Worm (Caenorhabditis elegans): ENCODE results near the gene F13H8.6.
A peak's percentile ranks its signal among the peaks of the same experiment; 100 is the strongest.

F13H8.6 gene

DNA sequence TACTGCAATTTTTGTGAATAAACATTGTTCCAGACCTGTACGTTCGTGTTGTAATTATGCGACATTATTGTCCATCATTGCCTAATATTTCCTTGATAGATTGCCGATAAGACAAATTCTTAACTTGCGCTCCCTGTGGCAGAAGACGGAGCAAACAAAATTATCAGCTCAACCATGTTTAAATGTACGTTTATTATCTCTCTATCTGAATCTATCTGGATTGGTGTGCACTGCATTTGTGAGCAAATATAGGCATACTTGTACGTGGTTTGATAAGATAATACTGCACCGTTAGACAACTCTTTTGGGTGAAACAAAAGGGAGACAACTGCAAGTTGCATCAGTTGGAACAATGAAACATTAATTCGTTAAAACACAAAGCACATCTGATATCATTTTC lies 40.6 kb upstream of the F13H8.6 start:
- TF ChIP-seq snpc-4 (tag; optimal IDR thresholded peaks at IDR 0.05) (no peak), ceh-90 (tag; optimal IDR thresholded peaks at IDR 0.05) (no peak), lin-14 (GFP tag; optimal IDR thresholded peaks at IDR 0.05) (peak; percentile 22), nhr-11 (tag; optimal IDR thresholded peaks at IDR 0.05) (no peak), nhr-85 (tag) (no peak), aly-2 (tag; optimal IDR thresholded peaks at IDR 0.05) (no peak), nhr-71 (tag; optimal IDR thresholded peaks at IDR 0.05) (peak; percentile 19), unc-30 (tag; optimal IDR thresholded peaks at IDR 0.05) (no peak), jun-1 (tag; optimal IDR thresholded peaks at IDR 0.05) (peak; percentile 34), lin-13 (GFP tag; optimal IDR thresholded peaks at IDR 0.05) (no peak), ces-1 (GFP tag; optimal IDR thresholded peaks at IDR 0.05) (no peak), pax-3 (tag; optimal IDR thresholded peaks at IDR 0.05) (peak; percentile 6), efl-1 (optimal IDR thresholded peaks at IDR 0.05) (no peak), efl-1 (GFP tag; optimal IDR thresholded peaks at IDR 0.05 in 1 of 2) (peak in 1 of 2 experiments; percentile 60), Y116A8C.19 (tag; optimal IDR thresholded peaks at IDR 0.05; ENCODE audit: borderline replicate concordance) (no peak), ceh-88 (GFP tag; IDR thresholded peaks at IDR 0.05) (no peak), ama-1 (optimal IDR thresholded peaks at IDR 0.05) (no peak), nhr-20 (tag; optimal IDR thresholded peaks at IDR 0.05) (peak; percentile 16), nhr-90 (tag; optimal IDR thresholded peaks at IDR 0.05; ENCODE audit: poor library complexity) (peak; percentile 4), irx-1 (tag; optimal IDR thresholded peaks at IDR 0.05) (no peak), lin-35 (GFP tag; optimal IDR thresholded peaks at IDR 0.05) (peak in 1 of 2 experiments; percentile 21), fkh-8 (tag; optimal IDR thresholded peaks at IDR 0.05) (no peak), elt-2 (tag; optimal IDR thresholded peaks at IDR 0.05) (peak; percentile 97), pqm-1 (tag; optimal IDR thresholded peaks at IDR 0.05) (peak; percentile 39), unc-98 (GFP tag; IDR thresholded peaks at IDR 0.05) (no peak)

ce11 chrII:6324086-6324485 lies 37.3 kb upstream of the F13H8.6 start, which contains the start of gene sma-6:
sma-6 (plus strand) TSS chrII:6324484.
- no peak for TF ChIP-seq fos-1 (tag; optimal IDR thresholded peaks at IDR 0.05)
- no peak for TF ChIP-seq ets-5 (GFP tag; IDR thresholded peaks at IDR 0.05)
- TF ChIP-seq elt-3 (tag; optimal IDR thresholded peaks at IDR 0.05) = peak in 1 of 6 experiments; percentile 63
- TF ChIP-seq lin-35 (GFP tag; optimal IDR thresholded peaks at IDR 0.05) = peak in 1 of 2 experiments; percentile 37
- TF ChIP-seq lsy-2 (tag; optimal IDR thresholded peaks at IDR 0.05) = peak in 1 of 2 experiments; percentile 23
- peak; percentile 68 for TF ChIP-seq blmp-1 (tag; optimal IDR thresholded peaks at IDR 0.05)
- peak in 1 of 3 experiments; percentile 7 for TF ChIP-seq dpl-1 (GFP tag; optimal IDR thresholded peaks at IDR 0.05)
- TF ChIP-seq snu-23 (GFP tag; optimal IDR thresholded peaks at IDR 0.05) = peak; percentile 10
- TF ChIP-seq efl-3 (GFP tag; optimal IDR thresholded peaks at IDR 0.05) = no peak
- TF ChIP-seq efl-1 (optimal IDR thresholded peaks at IDR 0.05) = no peak
- TF ChIP-seq efl-1 (GFP tag; optimal IDR thresholded peaks at IDR 0.05 in 1 of 2) = peak in 1 of 2 experiments; percentile 94
- no peak for TF ChIP-seq nhr-19 (GFP tag; conservative IDR thresholded peaks at IDR 0.05)
- peak; percentile 46 for TF ChIP-seq lin-14 (GFP tag; optimal IDR thresholded peaks at IDR 0.05)
- no peak for TF ChIP-seq snpc-4 (tag; optimal IDR thresholded peaks at IDR 0.05)

DNA sequence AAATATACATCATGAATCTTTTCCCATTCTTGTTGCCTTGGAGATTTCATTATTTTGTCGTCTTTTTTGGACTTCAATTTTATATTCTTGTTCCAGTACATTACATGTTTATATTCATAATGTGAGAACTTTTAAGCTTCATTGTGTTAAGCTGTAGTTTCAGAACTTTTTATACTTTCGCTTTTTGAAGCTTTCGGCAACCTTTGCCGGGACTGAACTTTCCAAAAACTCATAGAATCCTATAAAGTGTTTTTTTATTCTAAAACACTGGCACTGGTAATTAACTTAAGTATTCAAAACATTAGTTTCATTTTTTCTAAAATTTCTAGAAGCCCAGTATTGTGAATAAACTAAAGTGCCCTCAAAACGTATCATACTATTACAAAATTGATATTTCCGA lies 36.2 kb upstream of the F13H8.6 start, which contains the start of gene C32D5.4:
C32D5.4 (minus strand) TSS at position 101 of the 400 bp plus-strand sequence.
- no peak for TF ChIP-seq C34B4.2 (tag; optimal IDR thresholded peaks at IDR 0.05)
- TF ChIP-seq fkh-10 (GFP tag; optimal IDR thresholded peaks at IDR 0.05) = no peak
- no peak for TF ChIP-seq hpl-2 (GFP tag; optimal IDR thresholded peaks at IDR 0.05)
- no peak for TF ChIP-seq ceh-90 (tag; optimal IDR thresholded peaks at IDR 0.05)
- no peak for TF ChIP-seq ets-5 (GFP tag; IDR thresholded peaks at IDR 0.05)
- TF ChIP-seq C04F5.9 (tag; optimal IDR thresholded peaks at IDR 0.05) = no peak
- no peak for TF ChIP-seq unc-86 (tag; optimal IDR thresholded peaks at IDR 0.05)
- TF ChIP-seq elt-3 (tag; optimal IDR thresholded peaks at IDR 0.05) = no peak
- no peak for TF ChIP-seq nhr-77 (tag; optimal IDR thresholded peaks at IDR 0.05)
- TF ChIP-seq pax-3 (tag; optimal IDR thresholded peaks at IDR 0.05) = no peak
- TF ChIP-seq nhr-28 (tag; optimal IDR thresholded peaks at IDR 0.05) = no peak
- no peak for TF ChIP-seq swsn-7 (tag; optimal IDR thresholded peaks at IDR 0.05)
- TF ChIP-seq nhr-11 (tag; optimal IDR thresholded peaks at IDR 0.05) = no peak
- TF ChIP-seq snpc-4 (tag; optimal IDR thresholded peaks at IDR 0.05) = no peak
- no peak for TF ChIP-seq skn-1 (tag; optimal IDR thresholded peaks at IDR 0.05)
